Fruit fly (Drosophila melanogaster) S2 (cell line): Measurements from ENCODE around the gene CG10738.

Source experiments
- CG8478 ChIP-seq: fragments of >200 bp; optimal IDR thresholded peaks from 2 replicates; lab custom pipeline; 2018
- CTCF ChIP-seq, 2 experiments: fragments of >200 bp; optimal IDR thresholded peaks; 2 replicates each; lab custom pipeline; 2018

DNA sequence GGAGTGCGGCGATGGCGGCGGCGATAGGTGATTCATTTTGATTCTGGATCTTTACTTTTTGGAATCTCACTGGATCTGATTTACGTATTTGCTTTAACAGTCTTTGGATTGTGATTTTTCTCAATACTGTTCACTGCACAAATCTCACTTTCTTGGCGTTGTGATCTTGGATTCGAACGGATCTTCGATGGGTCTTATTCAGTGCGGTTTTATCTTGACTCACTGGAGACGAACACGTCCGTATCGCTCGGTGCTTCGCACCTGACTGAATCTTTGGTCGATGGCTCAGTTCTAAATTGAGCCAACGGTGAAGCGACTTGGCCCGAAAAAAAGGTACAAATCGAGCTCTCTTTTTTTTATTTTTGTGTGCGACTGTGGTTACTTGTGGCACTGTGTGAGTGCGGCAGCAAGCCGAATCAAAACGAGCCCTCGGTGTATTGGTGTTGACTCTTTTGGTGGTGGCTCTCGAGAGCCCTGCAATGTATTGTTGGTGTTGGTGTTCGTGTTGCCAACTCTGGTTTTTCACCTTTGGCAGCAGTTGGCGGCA is 49.6 kb upstream of the CG10738 start, which contains the start of gene sens:
- TF ChIP-seq CG8478 (lab: Kevin White, UChicago) (no peak), CTCF (optimal IDR thresholded peaks at IDR 0.05; lab: Kevin White, UChicago) (no peak)
